Worm (Caenorhabditis elegans): Measurements from ENCODE around the gene K07D4.4.

Gene K07D4.4

ce11 chrII:3990706-3991105 lies 41.5 kb downstream of the K07D4.4 start:
- no peak for TF ChIP-seq unc-86 (tag; optimal IDR thresholded peaks at IDR 0.05)
- no peak for TF ChIP-seq hlh-8 (tag; optimal IDR thresholded peaks at IDR 0.05)
- no peak for TF ChIP-seq pha-2 (tag; optimal IDR thresholded peaks at IDR 0.05)
- TF ChIP-seq gmeb-2 (tag; optimal IDR thresholded peaks at IDR 0.05): no peak

- TF ChIP-seq elt-2 (tag; optimal IDR thresholded peaks at IDR 0.05) (peak; percentile 63), ttx-3 (tag; optimal IDR thresholded peaks at IDR 0.05) (no peak)
Measured at ce11 chrII:3989627-3990367, 42.4 kb downstream of the K07D4.4 start, which contains the start of gene Y14H12A.2. Y14H12A.2 (minus strand) TSS chrII:3989677.

ce11 chrII:3986906-3987305 lies 45.3 kb downstream of the K07D4.4 start, which contains the start of gene K10G6.5:
K10G6.5 (plus strand) TSS chrII:3987250.
- no peak for TF ChIP-seq gmeb-2 (tag; optimal IDR thresholded peaks at IDR 0.05)
- TF ChIP-seq elt-4 (tag; optimal IDR thresholded peaks at IDR 0.05): no peak
- TF ChIP-seq ceh-19 (GFP tag; optimal IDR thresholded peaks at IDR 0.05): no peak

ce11 chrII:3984242-3984641 lies 48.0 kb downstream of the K07D4.4 start:
- TF ChIP-seq ttx-3 (tag; optimal IDR thresholded peaks at IDR 0.05): no peak
- TF ChIP-seq dve-1 (tag; optimal IDR thresholded peaks at IDR 0.05): peak; percentile 51
- TF ChIP-seq ceh-31 (tag; optimal IDR thresholded peaks at IDR 0.05): no peak

- TF ChIP-seq nfya-1 (tag; optimal IDR thresholded peaks at IDR 0.05) (peak; percentile 58), unc-42 (tag; optimal IDR thresholded peaks at IDR 0.05) (no peak), ttx-3 (tag; optimal IDR thresholded peaks at IDR 0.05) (no peak), hlh-13 (GFP tag; optimal IDR thresholded peaks at IDR 0.05) (no peak), ztf-16 (tag; optimal IDR thresholded peaks at IDR 0.05) (no peak), elt-2 (tag; optimal IDR thresholded peaks at IDR 0.05) (no peak), sdc-2 (tag; optimal IDR thresholded peaks at IDR 0.05) (no peak), npax-4 (tag; optimal IDR thresholded peaks at IDR 0.05) (no peak), rnt-1 (tag; optimal IDR thresholded peaks at IDR 0.05) (no peak)
Measured at ce11 chrII:3982313-3982712, 49.9 kb downstream of the K07D4.4 start, which contains the start of gene lin-31. lin-31 (plus strand) TSS chrII:3982549.

All from whole organism, late embryonic.